Worm (Caenorhabditis elegans) whole organism, young adult: ENCODE data around the gene fbxb-107.

Source experiments
- B0035.1 ChIP-seq: sonication (generic microtip); optimal IDR thresholded peaks from 2 replicates; lab custom pipeline; 2016; ENCODE audit warnings: missing genetic modification characterization, mild to moderate bottlenecking, missing compliant biosample characterization, missing genotype, missing genetic modification reagents
- C06A6.2 ChIP-seq: fragments of 200-800 bp; sonication (Bioruptor generic); conservative IDR thresholded peaks from 2 replicates; pipeline ENCODE4 v1.3.6; 2022; ENCODE audit warnings: missing genetic modification characterization, missing compliant biosample characterization
- C17E4.6 ChIP-seq: fragments of 200-800 bp; sonication (Bioruptor generic); IDR thresholded peaks from 2 replicates; pipeline ENCODE4 v1.3.6; 2022; ENCODE audit warnings: missing genetic modification reagents, missing genetic modification characterization, missing compliant biosample characterization
- F37B4.10 ChIP-seq: fragments of 200-800 bp; sonication (Bioruptor generic); IDR thresholded peaks from 2 replicates; pipeline ENCODE4 v1.3.6; 2022; ENCODE audit warnings: missing genetic modification characterization, missing compliant biosample characterization
- F49E8.2 ChIP-seq: sonication (generic microtip); optimal IDR thresholded peaks from 3 replicates; lab custom pipeline; 2017; ENCODE audit warnings: missing genetic modification characterization, mild to moderate bottlenecking, missing compliant biosample characterization, antibody characterized with exemption, moderate library complexity; ENCODE audit not compliant: insufficient read depth
- K12H6.12 ChIP-seq: fragments of 200-800 bp; sonication (Bioruptor generic); optimal IDR thresholded peaks from 2 replicates; lab custom pipeline; 2018; ENCODE audit warnings: mild to moderate bottlenecking, missing genetic modification characterization, missing compliant biosample characterization
- T07F8.4 ChIP-seq: sonication (generic microtip); optimal IDR thresholded peaks from 2 replicates; lab custom pipeline; 2016; ENCODE audit warnings: mild to moderate bottlenecking, missing genetic modification characterization, moderate library complexity, missing compliant biosample characterization
- Y53F4B.3 ChIP-seq: fragments of 200-800 bp; sonication (Bioruptor generic); IDR thresholded peaks from 2 replicates; pipeline ENCODE4 v1.3.6; 2022; ENCODE audit warnings: missing genetic modification reagents, missing genetic modification characterization, missing compliant biosample characterization
- Y56A3A.18 ChIP-seq: fragments of 200-800 bp; sonication (Bioruptor generic); IDR thresholded peaks from 2 replicates; pipeline ENCODE4 v1.3.6; 2022; ENCODE audit warnings: missing genetic modification reagents, missing genetic modification characterization, missing compliant biosample characterization
- Y67H2A.10 ChIP-seq: fragments of 200-800 bp; sonication (Bioruptor generic); conservative IDR thresholded peaks from 2 replicates; pipeline ENCODE4 v1.3.6; 2022; ENCODE audit warnings: missing genetic modification reagents, missing genetic modification characterization, missing compliant biosample characterization
- ama-1 ChIP-seq, 3 experiments: fragments of 150-350 bp in 1 of 3; sonication (generic microtip) in 2 of 3; optimal IDR thresholded peaks; 2 replicates each; lab custom pipeline; 2014 to 2018; ENCODE audit warnings: missing biosample characterization in 2 of 3, missing genetic modification characterization in 2 of 3, missing genetic modification reagents in 2 of 3
- aptf-2 ChIP-seq: fragments of 200-800 bp; sonication (Bioruptor generic); conservative IDR thresholded peaks from 2 replicates; pipeline ENCODE4 v1.3.6; 2022; ENCODE audit warnings: missing genetic modification reagents, missing genetic modification characterization, missing compliant biosample characterization
- aptf-3 ChIP-seq: fragments of 200-800 bp; sonication (Bioruptor generic); IDR thresholded peaks from 2 replicates; pipeline ENCODE4 v1.3.6; 2022; ENCODE audit warnings: missing genetic modification characterization, missing compliant biosample characterization
- atf-7 ChIP-seq: sonication (generic microtip); optimal IDR thresholded peaks from 2 replicates; lab custom pipeline; 2017; ENCODE audit warnings: mild to moderate bottlenecking, missing genetic modification characterization, missing compliant biosample characterization
- attf-5 ChIP-seq: fragments of 200-800 bp; sonication (Bioruptor generic); optimal IDR thresholded peaks from 2 replicates; lab custom pipeline; 2018; ENCODE audit warnings: mild to moderate bottlenecking, missing genetic modification characterization, missing compliant biosample characterization
- attf-6 ChIP-seq: fragments of 200-800 bp; sonication (Bioruptor generic); IDR thresholded peaks from 2 replicates; pipeline ENCODE4 v1.3.6; 2022; ENCODE audit warnings: missing genetic modification reagents, missing genetic modification characterization, missing compliant biosample characterization
- ceh-27 ChIP-seq: fragments of 200-800 bp; sonication (Bioruptor generic); optimal IDR thresholded peaks from 2 replicates; lab custom pipeline; 2018; ENCODE audit warnings: mild to moderate bottlenecking, missing genetic modification characterization, moderate library complexity, missing compliant biosample characterization
- ceh-40 ChIP-seq: fragments of 200-800 bp; sonication (Bioruptor generic); IDR thresholded peaks from 2 replicates; pipeline ENCODE4 v1.3.6; 2022; ENCODE audit warnings: missing genetic modification characterization, missing compliant biosample characterization
- dox-1 ChIP-seq: fragments of 200-800 bp; sonication (Bioruptor generic); IDR thresholded peaks from 2 replicates; pipeline ENCODE4 v1.3.6; 2022; ENCODE audit warnings: missing genetic modification reagents, missing genetic modification characterization, missing compliant biosample characterization
- egrh-3 ChIP-seq: fragments of 200-800 bp; sonication (Bioruptor generic); IDR thresholded peaks from 2 replicates; pipeline ENCODE4 v1.3.6; 2022; ENCODE audit warnings: missing genetic modification reagents, missing genetic modification characterization, missing compliant biosample characterization
- ekl-4 ChIP-seq: fragments of 200-800 bp; sonication (Bioruptor generic); IDR thresholded peaks from 2 replicates; pipeline ENCODE4 v1.3.6; 2022; ENCODE audit warnings: missing genetic modification reagents, missing genetic modification characterization, missing compliant biosample characterization
- fkh-3 ChIP-seq: sonication (generic microtip); optimal IDR thresholded peaks from 2 replicates; lab custom pipeline; 2016; ENCODE audit warnings: mild to moderate bottlenecking, missing genetic modification characterization, missing compliant biosample characterization
- hlh-12 ChIP-seq: sonication (generic microtip); optimal IDR thresholded peaks from 2 replicates; lab custom pipeline; 2016; ENCODE audit warnings: missing genetic modification characterization, missing compliant biosample characterization
- hmg-1.2 ChIP-seq: fragments of 200-800 bp; sonication (Bioruptor generic); IDR thresholded peaks from 2 replicates; pipeline ENCODE4 v1.3.6; 2022; ENCODE audit warnings: missing genetic modification reagents, missing genetic modification characterization, missing compliant biosample characterization
- lag-1 ChIP-seq: fragments of 200-800 bp; sonication (Bioruptor generic); IDR thresholded peaks from 2 replicates; pipeline ENCODE4 v1.3.6; 2022; ENCODE audit warnings: missing genetic modification reagents, missing genetic modification characterization, missing compliant biosample characterization
- let-607 ChIP-seq, 2 experiments: fragments of 200-800 bp in 1 of 2; sonication (Bioruptor generic) in 1 of 2; sonication (generic microtip) in 1 of 2; optimal IDR thresholded peaks; 2 replicates each; lab custom pipeline; 2016 to 2018; ENCODE audit warnings: mild to moderate bottlenecking in 2 of 2, missing compliant biosample characterization in 2 of 2, missing genetic modification characterization in 2 of 2, moderate library complexity in 2 of 2, missing genotype in 1 of 2
- lsl-1 ChIP-seq: fragments of 200-800 bp; sonication (Bioruptor generic); optimal IDR thresholded peaks from 2 replicates; lab custom pipeline; 2018; ENCODE audit warnings: mild to moderate bottlenecking, missing genetic modification characterization, moderate library complexity, missing compliant biosample characterization
- madf-3 ChIP-seq: fragments of 200-800 bp; sonication (Bioruptor generic); IDR thresholded peaks from 2 replicates; pipeline ENCODE4 v1.3.6; 2022; ENCODE audit warnings: missing genetic modification reagents, missing genetic modification characterization, missing compliant biosample characterization
- mcd-1 ChIP-seq: fragments of 200-800 bp; sonication (Bioruptor generic); IDR thresholded peaks from 2 replicates; pipeline ENCODE4 v1.3.6; 2022; ENCODE audit warnings: missing genetic modification reagents, missing genetic modification characterization, missing compliant biosample characterization
- mel-28 ChIP-seq: sonication (generic microtip); optimal IDR thresholded peaks from 2 replicates; lab custom pipeline; 2016; ENCODE audit warnings: borderline replicate concordance, mild to moderate bottlenecking, missing genetic modification characterization, missing compliant biosample characterization
- nfya-1 ChIP-seq: sonication (generic microtip); optimal IDR thresholded peaks from 2 replicates; lab custom pipeline; 2017; ENCODE audit warnings: antibody characterized with exemption, missing compliant biosample characterization, missing genetic modification characterization, borderline replicate concordance; ENCODE audit not compliant: insufficient read depth
- nfya-2 ChIP-seq: fragments of 200-800 bp; sonication (Bioruptor generic); IDR thresholded peaks from 2 replicates; pipeline ENCODE4 v1.3.6; 2022; ENCODE audit warnings: missing genetic modification reagents, missing genetic modification characterization, missing compliant biosample characterization
- nfyb-1 ChIP-seq: fragments of 200-800 bp; sonication (Bioruptor generic); IDR thresholded peaks from 2 replicates; pipeline ENCODE4 v1.3.6; 2022; ENCODE audit warnings: missing genetic modification reagents, missing genetic modification characterization, missing compliant biosample characterization
- nhr-120 ChIP-seq: fragments of 200-800 bp; sonication (Bioruptor generic); IDR thresholded peaks from 2 replicates; pipeline ENCODE4 v1.3.6; 2022; ENCODE audit warnings: missing genetic modification characterization, missing compliant biosample characterization
- rcor-1 ChIP-seq: fragments of 200-800 bp; sonication (Bioruptor generic); IDR thresholded peaks from 2 replicates; pipeline ENCODE4 v1.3.6; 2022; ENCODE audit warnings: missing genetic modification reagents, missing genetic modification characterization, missing compliant biosample characterization
- sea-2 ChIP-seq: fragments of 200-800 bp; sonication (Bioruptor generic); IDR thresholded peaks from 2 replicates; pipeline ENCODE4 v1.3.6; 2022; ENCODE audit warnings: missing genetic modification characterization, missing compliant biosample characterization
- snpc-4 ChIP-seq, 5 experiments: fragments of 150-350 bp in 1 of 5; sonication (generic microtip) in 4 of 5; optimal IDR thresholded peaks; 2 replicates each; lab custom pipeline; 2014 to 2018; ENCODE audit warnings: missing genetic modification characterization in 5 of 5, missing biosample characterization in 3 of 5, antibody characterized with exemption in 2 of 5, mild to moderate bottlenecking in 2 of 5, missing compliant biosample characterization in 2 of 5, missing genotype in 2 of 5, moderate library complexity in 2 of 5, missing genetic modification reagents in 1 of 5
- tbp1 ChIP-seq: fragments of 200-800 bp; sonication (Bioruptor generic); optimal IDR thresholded peaks from 2 replicates; lab custom pipeline; 2018; ENCODE audit warnings: mild to moderate bottlenecking, missing genetic modification characterization, missing compliant biosample characterization
- unc-130 ChIP-seq: sonication (generic microtip); optimal IDR thresholded peaks from 2 replicates; lab custom pipeline; 2016; ENCODE audit warnings: missing genetic modification reagents, missing genetic modification characterization, missing compliant biosample characterization
- xnd-1 ChIP-seq: sonication (generic microtip); optimal IDR thresholded peaks from 2 replicates; lab custom pipeline; 2016; ENCODE audit warnings: missing genotype, missing genetic modification reagents, missing genetic modification characterization, missing compliant biosample characterization
- zfh-2 ChIP-seq: fragments of 200-800 bp; sonication (Bioruptor generic); conservative IDR thresholded peaks from 2 replicates; pipeline ENCODE4 v1.3.6; 2022; ENCODE audit warnings: missing genetic modification reagents, missing genetic modification characterization, missing compliant biosample characterization
- zim-3 ChIP-seq: sonication (generic microtip); optimal IDR thresholded peaks from 2 replicates; lab custom pipeline; 2017; ENCODE audit warnings: mild to moderate bottlenecking, missing genetic modification characterization, moderate library complexity, missing compliant biosample characterization
- ztf-25 ChIP-seq: fragments of 200-800 bp; sonication (Bioruptor generic); IDR thresholded peaks from 2 replicates; pipeline ENCODE4 v1.3.6; 2022; ENCODE audit warnings: missing genetic modification reagents, missing genetic modification characterization, missing compliant biosample characterization
- ztf-3 ChIP-seq: fragments of 200-800 bp; sonication (Bioruptor generic); optimal IDR thresholded peaks from 2 replicates; lab custom pipeline; 2018; ENCODE audit warnings: mild to moderate bottlenecking, missing genetic modification characterization, missing compliant biosample characterization

The fbxb-107 gene

DNA sequence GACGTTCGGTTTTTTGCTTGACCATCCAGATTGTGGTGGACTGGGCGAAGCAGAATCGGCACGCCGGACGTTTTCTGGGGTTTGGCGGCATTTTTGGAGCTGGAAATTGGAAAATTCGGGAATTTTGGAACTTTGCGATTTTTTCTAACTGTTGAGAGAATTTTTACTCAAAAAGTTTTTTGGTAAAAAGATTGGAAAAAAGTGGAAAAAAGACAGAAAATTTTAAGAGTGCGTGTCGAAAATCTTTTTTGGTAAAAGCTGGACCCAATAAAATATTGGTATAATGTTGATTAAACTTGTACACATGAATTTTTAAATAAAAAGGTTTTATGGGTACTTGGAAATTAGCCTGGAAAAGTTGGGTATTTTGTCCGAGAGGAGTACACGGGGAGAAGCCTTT lies 16.3 kb upstream of the fbxb-107 start, which contains the start of gene T05A8.7:
Gene T05A8.7, minus strand, starts transcription at position 101 of the 400 bp plus-strand sequence.
- no peak for TF ChIP-seq snpc-4 (GFP tag; optimal IDR thresholded peaks at IDR 0.05; lab: Kevin White, UChicago)
- TF ChIP-seq snpc-4 (tag; optimal IDR thresholded peaks at IDR 0.05; lab: Kevin White, UChicago): no peak
- TF ChIP-seq zim-3 (tag; lab: Kevin White, UChicago): no peak
- no peak for TF ChIP-seq F49E8.2 (tag; lab: Kevin White, UChicago)
- no peak for TF ChIP-seq Y53F4B.3 (GFP tag; lab: Robert Waterston, UW)
- TF ChIP-seq attf-6: no peak
- no peak for TF ChIP-seq unc-130 (GFP tag; lab: Kevin White, UChicago)
- TF ChIP-seq hlh-12 (tag; lab: Kevin White, UChicago): no peak
- no peak for TF ChIP-seq nfya-1
- no peak for TF ChIP-seq madf-3 (GFP tag; lab: Robert Waterston, UW)
- TF ChIP-seq atf-7 (tag; lab: Kevin White, UChicago): no peak
- no peak for TF ChIP-seq lag-1 (GFP tag; lab: Robert Waterston, UW)
- no peak for TF ChIP-seq ceh-40 (GFP tag; lab: Robert Waterston, UW)
- TF ChIP-seq ztf-25 (GFP tag; lab: Robert Waterston, UW): no peak
- no peak for TF ChIP-seq Y67H2A.10 (GFP tag; lab: Robert Waterston, UW)

DNA sequence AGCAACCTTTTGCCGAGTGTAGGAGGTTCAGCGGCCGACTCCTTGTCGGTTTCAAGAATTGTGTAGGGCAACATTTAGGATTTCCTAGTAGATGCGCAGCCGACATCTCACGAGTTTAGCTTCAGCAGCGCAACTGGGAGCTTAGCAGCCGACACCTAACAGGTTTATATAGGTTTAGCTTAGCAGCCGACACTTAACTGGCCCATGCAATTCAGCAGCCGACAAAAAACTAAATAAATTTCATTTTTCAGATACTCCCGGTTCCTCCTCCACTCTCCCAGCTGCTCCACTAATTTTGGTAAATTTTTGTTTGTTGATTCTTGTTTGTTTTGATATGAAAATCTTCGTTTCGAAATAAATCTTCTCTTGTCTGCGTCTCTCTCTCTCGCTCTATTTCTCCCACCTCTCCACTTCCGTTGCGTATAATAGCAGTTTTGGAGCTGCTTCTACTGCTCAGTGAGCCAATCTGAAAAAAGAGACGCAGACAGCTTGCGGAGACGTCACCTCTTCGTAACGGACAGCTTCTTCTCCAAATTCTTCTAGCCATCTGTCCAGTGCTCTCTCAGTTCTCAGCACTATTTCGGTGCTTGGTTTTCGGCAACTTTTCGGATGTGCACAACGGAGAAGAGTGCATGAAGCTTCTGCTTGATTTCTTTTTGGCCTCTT lies 10.5 kb upstream of the fbxb-107 start:
- TF ChIP-seq aptf-2 (GFP tag; lab: Robert Waterston, UW) (no peak), snpc-4 (GFP tag; optimal IDR thresholded peaks at IDR 0.05; lab: Kevin White, UChicago) (peak; percentile 57), snpc-4 (tag; optimal IDR thresholded peaks at IDR 0.05; lab: Kevin White, UChicago) (peak in 3 of 4 experiments; percentile 40 to 66 (median 52)), fkh-3 (tag; lab: Kevin White, UChicago) (no peak), nfya-1 (no peak), let-607 (tag; optimal IDR thresholded peaks at IDR 0.05; lab: Kevin White, UChicago) (no peak), Y56A3A.18 (GFP tag; lab: Robert Waterston, UW) (no peak), nfyb-1 (no peak), zim-3 (tag; lab: Kevin White, UChicago) (no peak), K12H6.12 (tag; lab: Kevin White, UChicago) (peak; percentile 23), attf-5 (peak; percentile 2), rcor-1 (GFP tag; lab: Robert Waterston, UW) (no peak), ztf-3 (no peak), dox-1 (GFP tag; lab: Robert Waterston, UW) (no peak), xnd-1 (tag; lab: Kevin White, UChicago) (no peak), B0035.1 (tag; lab: Kevin White, UChicago) (no peak), lsl-1 (GFP tag; lab: Kevin White, UChicago) (no peak), nfya-2 (GFP tag; lab: Robert Waterston, UW) (no peak), ama-1 (optimal IDR thresholded peaks at IDR 0.05; lab: Kevin White, UChicago) (no peak), ama-1 (GFP tag; optimal IDR thresholded peaks at IDR 0.05; lab: Kevin White, UChicago) (no peak), C06A6.2 (GFP tag; lab: Robert Waterston, UW) (no peak), aptf-3 (GFP tag; lab: Robert Waterston, UW) (no peak), sea-2 (GFP tag; lab: Robert Waterston, UW) (no peak), mcd-1 (GFP tag; lab: Robert Waterston, UW) (0 out of 2 replicates have a peak, but pooled peaks have one; percentile 37), hmg-1.2 (peak; percentile 57; the same call in 1 of the 2 replicates), tbp1 (GFP tag; lab: Kevin White, UChicago) (no peak), F49E8.2 (tag; lab: Kevin White, UChicago) (no peak), zfh-2 (GFP tag; lab: Robert Waterston, UW) (peak; percentile 46; the same call in 1 of the 2 replicates), ceh-27 (GFP tag; lab: Kevin White, UChicago) (no peak), F37B4.10 (GFP tag; lab: Robert Waterston, UW) (no peak), T07F8.4 (no peak), atf-7 (tag; lab: Kevin White, UChicago) (no peak), mel-28 (tag; lab: Kevin White, UChicago) (no peak), egrh-3 (GFP tag; lab: Robert Waterston, UW) (no peak), nhr-120 (GFP tag; lab: Robert Waterston, UW) (no peak), C17E4.6 (no peak), ekl-4 (GFP tag; lab: Robert Waterston, UW) (no peak)
